Fruit fly (Drosophila melanogaster): ENCODE measurements around the gene Doc1.
A peak's percentile ranks its signal among the peaks of the same experiment; 100 is the strongest.

The Doc1 gene

dm6 chr3L:9019196-9019662 lies 21.9 kb upstream of the Doc1 start, which contains the start of gene Doc2:
TSS of gene Doc2 (minus strand) at chr3L:9019246.
- TF ChIP-seq Dif (GFP tag; optimal IDR thresholded peaks at IDR 0.05; ENCODE audit: partially characterized antibody) (peak; percentile 24), OdsH (GFP tag; optimal IDR thresholded peaks at IDR 0.05) (no peak), dl (GFP tag; optimal IDR thresholded peaks at IDR 0.05; ENCODE audit: insufficient read depth in 1 of 2, partially characterized antibody in 2 of 2) (peak in 1 of 2 experiments; percentile 23), br (GFP tag; optimal IDR thresholded peaks at IDR 0.05) (no peak), h (GFP tag; optimal IDR thresholded peaks at IDR 0.05) (no peak)

- TF ChIP-seq Dif (GFP tag; optimal IDR thresholded peaks at IDR 0.05; ENCODE audit: partially characterized antibody): no peak
- TF ChIP-seq Hr83 (GFP tag; optimal IDR thresholded peaks at IDR 0.05; ENCODE audit: poor library complexity, severe bottlenecking): no peak
- TF ChIP-seq h (GFP tag; optimal IDR thresholded peaks at IDR 0.05): peak; percentile 4
- TF ChIP-seq dl (GFP tag; optimal IDR thresholded peaks at IDR 0.05; ENCODE audit: insufficient read depth in 1 of 2, partially characterized antibody in 2 of 2): no peak
- no peak for TF ChIP-seq sage (GFP tag; optimal IDR thresholded peaks at IDR 0.05)
Observed at dm6 chr3L:9020436-9021370, 20.5 kb upstream of the Doc1 start.

dm6 chr3L:9023627-9024026 lies 17.5 kb upstream of the Doc1 start:
- TF ChIP-seq jim (GFP tag; optimal IDR thresholded peaks at IDR 0.05): no peak
- TF ChIP-seq N (GFP tag; optimal IDR thresholded peaks at IDR 0.05): no peak
- peak; percentile 39 for TF ChIP-seq h (GFP tag; optimal IDR thresholded peaks at IDR 0.05)
- TF ChIP-seq HLH106 (tag; optimal IDR thresholded peaks at IDR 0.05): peak; percentile 0
- TF ChIP-seq CG9705 (GFP tag; optimal IDR thresholded peaks at IDR 0.05): no peak
- TF ChIP-seq Hr78 (GFP tag; optimal IDR thresholded peaks at IDR 0.05): no peak
- TF ChIP-seq tai (GFP tag; optimal IDR thresholded peaks at IDR 0.05): no peak
- TF ChIP-seq ey (GFP tag; optimal IDR thresholded peaks at IDR 0.05): peak; percentile 34
- peak; percentile 55 for TF ChIP-seq sv (GFP tag; optimal IDR thresholded peaks at IDR 0.05)
- no peak for TF ChIP-seq dmrt93B (GFP tag; optimal IDR thresholded peaks at IDR 0.05)
- peak; percentile 7 for TF ChIP-seq OdsH (GFP tag; optimal IDR thresholded peaks at IDR 0.05)
- TF ChIP-seq Vsx2 (GFP tag; optimal IDR thresholded peaks at IDR 0.05; ENCODE audit: partially characterized antibody): no peak
- peak; percentile 8 for TF ChIP-seq br (GFP tag; optimal IDR thresholded peaks at IDR 0.05)
- no peak for TF ChIP-seq Hnf4 (GFP tag; optimal IDR thresholded peaks at IDR 0.05)
- no peak for TF ChIP-seq GATAd (GFP tag; optimal IDR thresholded peaks at IDR 0.05)
- TF ChIP-seq sage (GFP tag; optimal IDR thresholded peaks at IDR 0.05): no peak
- TF ChIP-seq CG32264 (GFP tag; optimal IDR thresholded peaks at IDR 0.05): no peak
- no peak for TF ChIP-seq Dif (GFP tag; optimal IDR thresholded peaks at IDR 0.05; ENCODE audit: partially characterized antibody)
- peak in 1 of 2 experiments; percentile 15 for TF ChIP-seq foxo (GFP tag; optimal IDR thresholded peaks at IDR 0.05)

dm6 chr3L:9024741-9025140 lies 16.4 kb upstream of the Doc1 start:
- no peak for TF ChIP-seq Vsx2 (GFP tag; optimal IDR thresholded peaks at IDR 0.05; ENCODE audit: partially characterized antibody)
- no peak for TF ChIP-seq Rel (GFP tag; optimal IDR thresholded peaks at IDR 0.05)
- TF ChIP-seq Rel (tag; optimal IDR thresholded peaks at IDR 0.05): no peak
- no peak for TF ChIP-seq h (GFP tag; optimal IDR thresholded peaks at IDR 0.05)
- no peak for TF ChIP-seq woc (GFP tag; optimal IDR thresholded peaks at IDR 0.05)
- TF ChIP-seq sage (GFP tag; optimal IDR thresholded peaks at IDR 0.05): no peak

dm6 chr3L:9025178-9025577 lies 16.0 kb upstream of the Doc1 start:
- TF ChIP-seq Hr78 (GFP tag; optimal IDR thresholded peaks at IDR 0.05) (no peak), pan (optimal IDR thresholded peaks at IDR 0.05) (no peak), ey (GFP tag; optimal IDR thresholded peaks at IDR 0.05) (no peak), Hnf4 (GFP tag; optimal IDR thresholded peaks at IDR 0.05) (no peak), dl (GFP tag; optimal IDR thresholded peaks at IDR 0.05; ENCODE audit: insufficient read depth in 1 of 2, partially characterized antibody in 2 of 2) (no peak), foxo (GFP tag; optimal IDR thresholded peaks at IDR 0.05) (no peak)

- TF ChIP-seq br (GFP tag; optimal IDR thresholded peaks at IDR 0.05) (no peak), sv (GFP tag; optimal IDR thresholded peaks at IDR 0.05) (peak; percentile 77), fru (GFP tag; optimal IDR thresholded peaks at IDR 0.05) (peak; percentile 4), usp (GFP tag; optimal IDR thresholded peaks at IDR 0.05) (no peak), dsf (GFP tag; optimal IDR thresholded peaks at IDR 0.05; ENCODE audit: borderline replicate concordance) (no peak), Sp1 (GFP tag; optimal IDR thresholded peaks at IDR 0.05) (no peak), dl (GFP tag; optimal IDR thresholded peaks at IDR 0.05; ENCODE audit: insufficient read depth in 1 of 2, partially characterized antibody in 2 of 2) (no peak), foxo (GFP tag; optimal IDR thresholded peaks at IDR 0.05) (peak in 1 of 2 experiments; percentile 8), dmrt93B (GFP tag; optimal IDR thresholded peaks at IDR 0.05) (no peak), rgr (GFP tag; optimal IDR thresholded peaks at IDR 0.05) (peak; percentile 12)
Observed at dm6 chr3L:9025680-9026079, 15.5 kb upstream of the Doc1 start.

Data from whole organism, wandering third instar larva.